Worm (Caenorhabditis elegans) whole organism, dauer: Measurements from ENCODE around the gene ZK262.20.
"Not testable (repeated sequence)": the region's sequence is repeated elsewhere in the genome, so short reads cannot be mapped to it uniquely, and the experiment has no call there.

Source experiments
- unc-62 ChIP-seq: sonication (generic microtip); optimal IDR thresholded peaks from 2 replicates; lab custom pipeline; 2017; ENCODE audit warnings: missing biosample characterization, missing genetic modification reagents, missing genetic modification characterization

Gene ZK262.20

ce11 chrV:18434961-18435360, at the start of gene ZK262.20:
TSS of gene ZK262.20 (minus strand) at chrV:18435061.
- no peak for TF ChIP-seq unc-62 (GFP tag; lab: Kevin White, UChicago)

DNA sequence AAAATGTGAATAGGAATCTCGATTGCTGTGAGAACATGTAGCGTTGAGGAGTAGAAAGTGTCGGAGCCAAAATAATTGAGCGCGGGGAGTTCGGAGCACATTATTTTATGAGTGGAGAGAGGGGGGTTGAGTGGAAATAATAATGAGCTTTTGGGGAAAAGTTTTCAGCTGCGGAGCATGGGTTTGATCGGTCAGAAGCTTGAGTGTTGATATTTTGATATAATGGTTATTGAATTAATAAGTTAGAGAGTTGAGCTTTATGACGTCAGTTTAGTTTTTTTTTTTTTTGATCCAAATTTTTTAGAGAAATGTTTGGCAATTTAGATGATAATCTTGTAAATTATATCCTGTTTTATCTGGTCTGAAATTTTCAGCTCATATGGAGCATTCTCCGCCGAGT, 45.4 kb upstream of the ZK262.20 start, which contains the start of gene srh-178:
TSS of gene srh-178 (minus strand) at position 101 of the 400 bp plus-strand sequence.
- no peak for TF ChIP-seq unc-62 (GFP tag; lab: Kevin White, UChicago)

- no peak for TF ChIP-seq unc-62 (GFP tag; lab: Kevin White, UChicago)
Observed at ce11 chrV:18476090-18476489, 41.2 kb upstream of the ZK262.20 start, which contains the start of gene srh-179. TSS of gene srh-179 (plus strand) at chrV:18476390.

DNA sequence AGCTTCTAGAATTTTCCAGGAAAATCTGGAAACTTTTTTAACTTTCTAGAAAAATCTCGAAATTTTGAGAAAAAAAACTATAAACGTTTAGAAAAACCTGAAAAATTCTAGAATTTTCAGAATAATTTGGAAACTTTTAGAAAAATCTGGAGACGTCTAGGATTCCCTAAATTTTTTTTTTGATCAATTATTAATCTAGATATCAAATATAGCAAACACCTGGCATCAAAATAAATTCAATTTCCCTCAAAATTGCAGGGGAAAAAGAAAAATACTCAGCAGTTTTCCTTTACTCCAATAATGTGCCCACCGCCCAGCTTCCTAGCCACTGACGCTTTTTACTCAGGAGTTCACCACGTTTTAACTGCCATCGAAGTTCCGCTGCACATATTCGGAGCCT, 39.4 kb upstream of the ZK262.20 start, which contains the start of gene srh-181:
TSS of gene srh-181 (plus strand) at position 301 of the 400 bp plus-strand sequence.
- TF ChIP-seq unc-62 (GFP tag; lab: Kevin White, UChicago) = no peak

DNA sequence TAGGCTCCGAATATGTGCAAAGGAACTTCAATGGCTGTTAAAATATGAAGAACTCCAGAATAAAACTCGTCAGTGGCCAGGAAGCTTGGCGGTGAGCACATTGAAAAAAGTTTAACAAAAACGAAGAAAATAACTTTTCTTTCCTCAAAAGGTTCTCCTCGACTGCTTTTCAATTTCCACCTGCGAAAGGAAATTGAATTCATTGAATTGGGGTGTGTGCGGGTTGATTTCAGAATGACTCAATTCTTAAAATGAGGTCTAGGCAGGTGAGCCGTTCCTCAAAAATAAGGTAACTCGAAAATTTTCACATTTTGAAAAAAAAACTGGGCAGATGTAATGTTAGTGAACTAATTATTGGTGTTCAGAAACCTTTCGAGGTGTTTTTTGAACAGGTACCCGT, 38.6 kb upstream of the ZK262.20 start, which contains the start of gene srh-182:
TSS of gene srh-182 (minus strand) at position 101 of the 400 bp plus-strand sequence.
- no peak for TF ChIP-seq unc-62 (GFP tag; lab: Kevin White, UChicago)

DNA sequence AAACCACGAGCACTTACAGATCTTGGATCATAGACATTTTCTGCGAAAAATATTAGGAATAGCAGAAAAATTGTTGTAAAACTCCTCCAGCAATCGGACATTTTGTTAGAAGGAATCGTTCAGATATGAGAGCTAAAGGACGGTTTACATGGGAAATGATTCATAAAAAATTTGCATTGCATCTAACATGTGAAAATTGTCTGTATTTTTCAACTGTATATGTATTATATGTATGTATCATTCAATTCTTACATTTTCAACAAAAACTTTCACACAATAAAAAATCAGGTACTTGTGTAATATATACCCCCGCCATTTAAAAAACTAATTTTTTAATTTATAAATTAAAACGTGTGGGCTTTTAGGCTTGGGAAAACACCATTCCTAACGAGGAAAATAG, 33.2 kb upstream of the ZK262.20 start, which contains the start of gene ZK228.13:
TSS of gene ZK228.13 (minus strand) at position 101 of the 400 bp plus-strand sequence.
- TF ChIP-seq unc-62 (GFP tag; lab: Kevin White, UChicago) = no peak

ce11 chrV:18462365-18462837, 27.5 kb upstream of the ZK262.20 start, which contains the start of gene ZK228.4:
TSS of gene ZK228.4 (plus strand) at chrV:18462787.
- TF ChIP-seq unc-62 (GFP tag; lab: Kevin White, UChicago) = no peak

ce11 chrV:18461200-18461728, 26.4 kb upstream of the ZK262.20 start, which contains the start of gene ZK228.3:
TSS of gene ZK228.3 (minus strand) at chrV:18461250.
- no peak for TF ChIP-seq unc-62 (GFP tag; lab: Kevin White, UChicago)

- no peak for TF ChIP-seq unc-62 (GFP tag; lab: Kevin White, UChicago)
Observed at ce11 chrV:18456574-18456973, 21.7 kb upstream of the ZK262.20 start, which contains the start of gene ZK228.10. TSS of gene ZK228.10 (plus strand) at chrV:18456874.

DNA sequence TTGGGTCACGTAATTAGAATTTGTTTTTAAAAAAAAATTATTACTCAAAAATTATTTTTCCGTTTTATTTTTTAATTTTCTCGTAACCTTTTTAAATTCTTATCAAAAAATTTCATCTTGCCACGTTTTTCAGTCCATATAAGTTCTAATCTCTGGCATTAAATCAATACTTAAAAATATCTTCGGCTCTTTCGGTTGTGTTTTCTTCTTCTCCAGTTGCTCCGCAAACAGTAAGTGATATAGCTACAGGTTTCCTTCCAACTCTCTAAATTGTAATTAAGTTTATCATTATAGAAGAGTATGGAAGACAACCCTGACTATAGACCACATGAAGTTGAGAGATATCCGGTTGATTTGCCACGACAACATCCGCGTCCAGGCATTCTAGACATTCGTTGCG, 9.3 kb upstream of the ZK262.20 start, which contains the start of gene ZK228.1:
TSS of gene ZK228.1 (plus strand) at position 301 of the 400 bp plus-strand sequence.
- TF ChIP-seq unc-62 (GFP tag; lab: Kevin White, UChicago) = no peak

- TF ChIP-seq unc-62 (GFP tag; lab: Kevin White, UChicago) = not testable (repeated sequence)
Observed at ce11 chrV:18439469-18439868, 4.6 kb upstream of the ZK262.20 start, which contains the start of gene ZK262.9. TSS of gene ZK262.9 (plus strand) at chrV:18439769.

ce11 chrV:18438081-18438480, 3.2 kb upstream of the ZK262.20 start, which contains the start of gene ZK262.8:
TSS of gene ZK262.8 (plus strand) at chrV:18438381.
- no peak for TF ChIP-seq unc-62 (GFP tag; lab: Kevin White, UChicago)

ce11 chrV:18431450-18431849, 3.4 kb downstream of the ZK262.20 start, which contains the start of gene srw-82:
TSS of gene srw-82 (plus strand) at chrV:18431750.
- no peak for TF ChIP-seq unc-62 (GFP tag; lab: Kevin White, UChicago)

DNA sequence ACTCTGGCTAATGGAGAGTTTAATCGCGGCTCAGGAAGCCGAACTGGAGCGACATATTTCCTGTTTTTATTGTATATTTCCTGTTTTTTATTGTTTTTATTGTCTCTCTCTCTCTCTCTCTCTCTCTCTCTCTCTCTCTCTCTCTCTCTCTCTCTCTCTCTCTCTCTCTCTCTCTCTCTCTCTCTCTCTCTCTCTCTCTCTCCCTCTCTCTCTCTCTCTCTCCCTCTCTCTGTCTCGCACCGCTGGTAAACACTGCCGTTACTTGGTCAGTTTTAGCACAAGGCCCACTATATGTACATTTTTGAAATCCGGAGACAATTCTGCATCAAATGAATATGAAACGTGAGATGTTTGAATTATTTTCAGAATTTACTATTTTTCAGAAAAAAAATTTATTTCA, 4.0 kb downstream of the ZK262.20 start:
- no peak for TF ChIP-seq unc-62 (GFP tag; lab: Kevin White, UChicago)

DNA sequence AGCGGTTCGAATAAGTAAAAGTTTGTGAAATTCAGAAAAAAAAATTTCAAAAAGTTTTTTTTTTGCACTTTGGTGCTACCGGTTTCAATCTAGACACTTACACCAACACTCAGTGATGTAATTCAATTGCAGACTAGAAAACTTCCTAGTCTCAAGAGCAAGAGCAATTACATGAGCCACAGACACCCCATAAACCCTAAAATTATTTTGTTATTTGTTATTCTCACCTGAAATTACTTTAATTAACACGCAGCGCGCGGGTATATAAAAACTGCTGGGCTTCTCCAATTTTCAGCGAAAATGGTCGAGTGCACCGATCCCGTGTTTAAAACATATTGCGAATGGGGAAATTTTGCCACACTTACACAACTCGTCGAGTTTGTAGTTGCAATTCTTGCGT, 8.6 kb downstream of the ZK262.20 start, which contains the start of gene srw-83:
TSS of gene srw-83 (plus strand) at position 301 of the 400 bp plus-strand sequence.
- TF ChIP-seq unc-62 (GFP tag; lab: Kevin White, UChicago) = no peak

DNA sequence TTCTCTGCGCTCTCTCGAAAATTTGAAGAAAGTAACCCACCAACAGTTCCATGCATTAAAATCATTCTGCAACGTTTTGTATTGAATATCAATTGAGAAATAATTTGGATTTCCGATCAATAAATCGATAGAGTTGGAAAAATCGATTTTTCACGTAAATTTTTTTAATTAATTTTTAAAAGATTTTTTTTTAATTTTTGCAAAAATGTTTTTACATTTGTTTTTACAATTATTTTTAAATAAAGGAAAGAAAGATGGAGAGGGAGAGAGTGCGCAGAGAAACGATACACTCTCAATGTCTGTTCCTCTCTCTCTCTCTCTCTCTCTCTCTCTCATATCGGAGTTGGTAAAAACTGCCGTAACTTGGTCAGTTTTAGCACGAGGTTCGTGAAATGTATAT, 9.3 kb downstream of the ZK262.20 start, which contains the start of gene ZK262.19:
TSS of gene ZK262.19 (minus strand) at position 101 of the 400 bp plus-strand sequence.
- TF ChIP-seq unc-62 (GFP tag; lab: Kevin White, UChicago) = no peak
